Fruit fly (Drosophila melanogaster): ENCODE data around the gene CG46339.

Gene CG46339

dm6 chr3R:26956376-26957062, 41.0 kb downstream of the CG46339 start (continued):
- TF ChIP-seq sd (tag; optimal IDR thresholded peaks at IDR 0.05) (no peak), lov (optimal IDR thresholded peaks at IDR 0.05) (no peak), lov (GFP tag; IDR thresholded peaks at IDR 0.05) (0 out of 3 replicates have a peak, but pooled peaks have one; percentile 38), CG12219 (GFP tag; optimal IDR thresholded peaks at IDR 0.05) (peak; percentile 23), BtbVII (GFP tag; optimal IDR thresholded peaks at IDR 0.05) (peak; percentile 7), Sox102F (GFP tag; optimal IDR thresholded peaks at IDR 0.05) (no peak), CG2120 (GFP tag; optimal IDR thresholded peaks at IDR 0.05) (peak; percentile 10), CG17328 (GFP tag; IDR thresholded peaks at IDR 0.05) (0 out of 2 replicates have a peak, but pooled peaks have one; percentile 25), hb (GFP tag; IDR thresholded peaks at IDR 0.05; ENCODE audit: partially characterized antibody) (no peak), CG17359 (tag; optimal IDR thresholded peaks at IDR 0.05) (peak; percentile 2), Aef1 (GFP tag; IDR thresholded peaks at IDR 0.05) (0 out of 3 replicates have a peak, but pooled peaks have one; percentile 14), hkb (optimal IDR thresholded peaks at IDR 0.05) (peak; percentile 25), hkb (GFP tag; IDR thresholded peaks at IDR 0.05) (no peak), CG12104 (GFP tag; optimal IDR thresholded peaks at IDR 0.05) (no peak), phol (tag; optimal IDR thresholded peaks at IDR 0.05) (peak; percentile 7), eyg (GFP tag; optimal IDR thresholded peaks at IDR 0.05) (no peak), CHES-1-like (GFP tag; optimal IDR thresholded peaks at IDR 0.05) (no peak), CG15073 (GFP tag; optimal IDR thresholded peaks at IDR 0.05) (no peak), wek (GFP tag; optimal IDR thresholded peaks at IDR 0.05) (peak; percentile 9), aop (GFP tag; IDR thresholded peaks at IDR 0.05) (no peak), Med (GFP tag) (peak; percentile 69), Bgb (GFP tag; IDR thresholded peaks at IDR 0.05; ENCODE audit: partially characterized antibody) (peak; percentile 20; the same call in 1 of the 2 replicates), dysf (GFP tag; IDR thresholded peaks at IDR 0.05) (peak; percentile 27; the same call in 1 of the 3 replicates), corto (GFP tag; optimal IDR thresholded peaks at IDR 0.05) (no peak), Dad (GFP tag; optimal IDR thresholded peaks at IDR 0.05) (no peak), gt (GFP tag; IDR thresholded peaks at IDR 0.05) (no peak), Vsx1 (GFP tag; optimal IDR thresholded peaks at IDR 0.05) (no peak), sens (GFP tag) (peak; percentile 62), Lhr (GFP tag; optimal IDR thresholded peaks at IDR 0.05) (peak; percentile 8), CG15601 (tag; optimal IDR thresholded peaks at IDR 0.05) (no peak), pros (GFP tag; optimal IDR thresholded peaks at IDR 0.05) (no peak), danr (GFP tag; IDR thresholded peaks at IDR 0.05) (no peak), CG10979 (tag; optimal IDR thresholded peaks at IDR 0.05) (peak; percentile 3), CG6791 (GFP tag; IDR thresholded peaks at IDR 0.05; ENCODE audit: partially characterized antibody) (no peak), odd (GFP tag; optimal IDR thresholded peaks at IDR 0.05) (peak; percentile 0), org-1 (GFP tag; optimal IDR thresholded peaks at IDR 0.05) (no peak), CG1603 (tag; optimal IDR thresholded peaks at IDR 0.05) (peak; percentile 3), CG17802 (tag; optimal IDR thresholded peaks at IDR 0.05) (peak; percentile 10), tin (GFP tag; optimal IDR thresholded peaks at IDR 0.05) (no peak), Ets97D (GFP tag; optimal IDR thresholded peaks at IDR 0.05) (peak; percentile 69), E2f2 (GFP tag; IDR thresholded peaks at IDR 0.05) (peak; percentile 21; the same call in 1 of the 2 replicates), slbo (GFP tag; IDR thresholded peaks at IDR 0.05) (peak; percentile 35; the same call in 1 of the 2 replicates), ap (GFP tag; IDR thresholded peaks at IDR 0.05) (no peak), CG14014 (GFP tag; IDR thresholded peaks at IDR 0.05) (no peak), Rfx (GFP tag; IDR thresholded peaks at IDR 0.05) (no peak), Bteb2 (GFP tag; optimal IDR thresholded peaks at IDR 0.05) (no peak), CG18599 (GFP tag; optimal IDR thresholded peaks at IDR 0.05) (peak; percentile 58), CG6854 (GFP tag; optimal IDR thresholded peaks at IDR 0.05) (no peak), Opbp (GFP tag; IDR thresholded peaks at IDR 0.05; ENCODE audit: partially characterized antibody) (no peak), CG1233 (GFP tag; optimal IDR thresholded peaks at IDR 0.05) (peak; percentile 21)
